Fruit fly (Drosophila melanogaster) whole organism, prepupa: ENCODE results near the gene CG3982.

Experiments
- Blimp-1 ChIP-seq: fragments of 200-800 bp; sonication (Bioruptor generic); optimal IDR thresholded peaks from 3 replicates; lab custom pipeline; 2017; ENCODE audit warnings: missing biosample characterization, missing genetic modification characterization, mild to moderate bottlenecking, moderate library complexity, missing genetic modification reagents
- CG3919 ChIP-seq: fragments of 200-800 bp; sonication (Bioruptor generic); optimal IDR thresholded peaks from 3 replicates; lab custom pipeline; 2016; ENCODE audit warnings: missing biosample characterization, missing genetic modification characterization
- CG6163 ChIP-seq: fragments of 200-800 bp; sonication (Bioruptor generic); IDR thresholded peaks from 3 replicates; pipeline ENCODE4 v1.3.6; 2022; ENCODE audit warnings: missing biosample characterization, missing genetic modification characterization
- CG6854 ChIP-seq: fragments of 200-800 bp; sonication (Bioruptor generic); optimal IDR thresholded peaks from 2 replicates; lab custom pipeline; 2017; ENCODE audit warnings: missing biosample characterization, mild to moderate bottlenecking, missing genetic modification characterization
- CG8119 ChIP-seq: fragments of 200-800 bp; sonication (Bioruptor generic); IDR thresholded peaks from 3 replicates; pipeline ENCODE4 v1.3.6; 2022; ENCODE audit warnings: missing biosample characterization, missing genetic modification characterization
- Eip78C ChIP-seq: fragments of 200-800 bp; sonication (Bioruptor generic); peaks from one replicate; lab custom pipeline; 2016; ENCODE audit warnings: missing biosample characterization, missing genetic modification characterization
- acj6 ChIP-seq: fragments of 200-800 bp; sonication (Bioruptor generic); optimal IDR thresholded peaks from 3 replicates; lab custom pipeline; 2016; ENCODE audit warnings: missing biosample characterization, missing genetic modification characterization
- svp ChIP-seq: fragments of 200-800 bp; sonication (Bioruptor generic); peaks from one replicate; lab custom pipeline; 2016; ENCODE audit warnings: missing biosample characterization, missing genetic modification characterization
- topi ChIP-seq: fragments of 200-800 bp; sonication (Bioruptor generic); optimal IDR thresholded peaks from 3 replicates; lab custom pipeline; 2016; ENCODE audit warnings: missing biosample characterization, missing genetic modification characterization

- TF ChIP-seq CG3919 (GFP tag; lab: Kevin White, UChicago) (no peak), svp (GFP tag; lab: Kevin White, UChicago) (no peak), CG6163 (GFP tag; lab: Robert Waterston, UW) (no peak), CG6854 (GFP tag; lab: Kevin White, UChicago) (no peak), Blimp-1 (GFP tag; lab: Kevin White, UChicago) (no peak), acj6 (GFP tag; lab: Kevin White, UChicago) (no peak), Eip78C (GFP tag; lab: Kevin White, UChicago) (no peak), topi (GFP tag; lab: Kevin White, UChicago) (no peak), CG8119 (GFP tag; lab: Robert Waterston, UW) (no peak)
These were observed 40.6 kb downstream of the CG3982 start for dm6 chr3L:9376573-9376972.
